Worm (Caenorhabditis elegans): ENCODE measurements around the gene C02F12.5.

The C02F12.5 gene

ce11 chrX:3673584-3674108 lies 1.7 kb upstream of the C02F12.5 start, which contains the start of gene ceh-63:
Gene ceh-63 (minus strand): TSS chrX:3674058.
- TF ChIP-seq lsy-2 (tag; optimal IDR thresholded peaks at IDR 0.05) (no peak), nhr-28 (tag; optimal IDR thresholded peaks at IDR 0.05) (no peak), unc-39 (tag; optimal IDR thresholded peaks at IDR 0.05) (no peak), mep-1 (tag; optimal IDR thresholded peaks at IDR 0.05) (no peak), cnd-1 (tag; optimal IDR thresholded peaks at IDR 0.05) (no peak), blmp-1 (tag; optimal IDR thresholded peaks at IDR 0.05) (no peak), ztf-11 (tag; optimal IDR thresholded peaks at IDR 0.05) (no peak), ceh-39 (tag; optimal IDR thresholded peaks at IDR 0.05) (no peak), mab-5 (tag; optimal IDR thresholded peaks at IDR 0.05) (no peak), nhr-237 (tag; optimal IDR thresholded peaks at IDR 0.05) (no peak), sptf-1 (tag; optimal IDR thresholded peaks at IDR 0.05) (no peak)

DNA sequence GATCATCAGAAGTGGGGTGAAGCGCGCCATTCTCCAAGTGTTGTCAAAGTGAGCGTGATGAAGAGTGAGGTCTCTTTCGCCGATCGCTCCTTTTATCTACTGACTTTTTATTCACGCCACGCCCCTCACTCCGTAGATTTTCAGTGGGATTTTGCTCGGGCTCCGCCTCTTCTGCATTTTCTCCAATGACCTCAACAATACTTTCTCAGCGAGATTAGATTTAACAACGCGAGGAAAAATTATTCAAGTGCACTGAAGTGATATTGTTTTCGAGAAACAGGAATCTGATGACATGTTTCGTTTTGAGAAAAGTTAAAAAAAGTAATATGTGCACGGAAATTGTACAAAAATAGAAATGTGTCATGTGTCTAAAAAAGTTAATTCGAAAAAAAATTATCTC lies 3.1 kb downstream of the C02F12.5 start, which contains the start of gene snet-1:
TSS of gene snet-1 (minus strand) at position 101 of the 400 bp plus-strand sequence.
- TF ChIP-seq ceh-39 (tag; optimal IDR thresholded peaks at IDR 0.05) (no peak), elt-3 (tag; optimal IDR thresholded peaks at IDR 0.05) (no peak), elt-1 (tag; optimal IDR thresholded peaks at IDR 0.05; ENCODE audit: borderline replicate concordance, insufficient read depth) (no peak), pha-4 (tag; optimal IDR thresholded peaks at IDR 0.05) (no peak), nhr-12 (tag; optimal IDR thresholded peaks at IDR 0.05) (no peak), sem-2 (GFP tag; optimal IDR thresholded peaks at IDR 0.05) (no peak), hlh-1 (tag; optimal IDR thresholded peaks at IDR 0.05) (no peak), cnd-1 (tag; optimal IDR thresholded peaks at IDR 0.05) (no peak), lin-32 (GFP tag; optimal IDR thresholded peaks at IDR 0.05) (no peak), drap-1 (GFP tag; optimal IDR thresholded peaks at IDR 0.05) (no peak), blmp-1 (tag; optimal IDR thresholded peaks at IDR 0.05) (no peak), nhr-76 (tag; optimal IDR thresholded peaks at IDR 0.05) (no peak)

DNA sequence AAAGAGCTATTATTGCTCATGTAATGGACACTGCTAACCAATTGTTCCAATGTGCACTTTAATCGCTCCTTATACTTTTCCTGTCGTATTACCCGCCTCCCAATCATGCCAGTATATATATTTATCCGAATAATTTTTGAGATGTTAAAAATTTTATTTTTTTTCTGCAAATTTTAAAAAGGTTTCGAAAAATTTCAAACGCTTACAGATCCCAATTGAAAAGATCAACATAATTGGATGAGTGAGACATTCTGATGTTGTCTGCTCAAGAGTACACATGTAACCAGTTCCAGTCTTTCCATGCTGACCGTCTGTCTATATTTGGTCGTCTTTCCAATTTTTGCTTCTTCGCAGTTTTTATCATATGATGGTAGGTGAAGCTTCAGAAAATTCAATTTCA lies 12.7 kb downstream of the C02F12.5 start, which contains the start of gene R11G1.1:
TSS of gene R11G1.1 (plus strand) at position 301 of the 400 bp plus-strand sequence.
- TF ChIP-seq ceh-43 (GFP tag; optimal IDR thresholded peaks at IDR 0.05), result no peak
- no peak for TF ChIP-seq lin-32 (GFP tag; optimal IDR thresholded peaks at IDR 0.05)
- no peak for TF ChIP-seq ham-2 (GFP tag; optimal IDR thresholded peaks at IDR 0.05)
- TF ChIP-seq sptf-1 (tag; optimal IDR thresholded peaks at IDR 0.05), result no peak
- TF ChIP-seq mab-5 (tag; optimal IDR thresholded peaks at IDR 0.05), result no peak
- TF ChIP-seq tbx-8 (GFP tag; optimal IDR thresholded peaks at IDR 0.05), result no peak
- TF ChIP-seq blmp-1 (tag; optimal IDR thresholded peaks at IDR 0.05), result no peak
- TF ChIP-seq zip-8 (tag; optimal IDR thresholded peaks at IDR 0.05), result no peak
- no peak for TF ChIP-seq flh-1 (GFP tag; optimal IDR thresholded peaks at IDR 0.05)
- TF ChIP-seq drap-1 (GFP tag; optimal IDR thresholded peaks at IDR 0.05), result no peak
- no peak for TF ChIP-seq nhr-2 (tag; optimal IDR thresholded peaks at IDR 0.05)
- TF ChIP-seq ces-1 (GFP tag; optimal IDR thresholded peaks at IDR 0.05), result no peak
- no peak for TF ChIP-seq ceh-83 (GFP tag; optimal IDR thresholded peaks at IDR 0.05)
- no peak for TF ChIP-seq ceh-39 (tag; optimal IDR thresholded peaks at IDR 0.05)
- no peak for TF ChIP-seq nhr-237 (tag; optimal IDR thresholded peaks at IDR 0.05)
- no peak for TF ChIP-seq hlh-1 (tag; optimal IDR thresholded peaks at IDR 0.05)

DNA sequence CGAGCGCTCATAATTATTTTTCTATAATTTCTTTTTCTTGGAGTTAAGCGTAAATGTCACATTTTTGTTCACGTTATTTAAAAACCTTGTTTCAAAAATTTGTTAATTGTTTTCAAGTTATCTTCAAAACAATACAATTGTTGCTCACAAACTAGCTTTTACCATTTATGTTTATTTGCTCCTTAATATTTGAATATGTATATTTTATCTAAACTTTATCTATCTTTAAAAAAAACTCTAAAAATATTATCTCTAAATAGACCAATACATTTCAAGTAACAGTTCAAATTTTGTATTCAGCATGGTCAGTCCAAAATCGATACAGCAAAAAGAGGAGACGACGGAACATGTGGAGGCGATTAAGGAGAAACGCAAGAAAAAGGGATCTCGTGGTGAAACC lies 15.9 kb downstream of the C02F12.5 start, which contains the start of gene R11G1.7:
TSS of gene R11G1.7 (plus strand) at position 301 of the 400 bp plus-strand sequence.
- TF ChIP-seq mls-2 (tag; optimal IDR thresholded peaks at IDR 0.05) (no peak), elt-3 (tag; optimal IDR thresholded peaks at IDR 0.05) (no peak), sptf-1 (tag; optimal IDR thresholded peaks at IDR 0.05) (no peak), flh-1 (GFP tag; optimal IDR thresholded peaks at IDR 0.05) (no peak), ceh-39 (tag; optimal IDR thresholded peaks at IDR 0.05) (no peak), ztf-11 (tag; optimal IDR thresholded peaks at IDR 0.05) (no peak), bed-3 (GFP tag; optimal IDR thresholded peaks at IDR 0.05) (no peak), M03D4.4 (tag; optimal IDR thresholded peaks at IDR 0.05) (no peak), ceh-83 (GFP tag; optimal IDR thresholded peaks at IDR 0.05) (no peak), blmp-1 (tag; optimal IDR thresholded peaks at IDR 0.05) (no peak), sem-2 (GFP tag; optimal IDR thresholded peaks at IDR 0.05) (no peak)

DNA sequence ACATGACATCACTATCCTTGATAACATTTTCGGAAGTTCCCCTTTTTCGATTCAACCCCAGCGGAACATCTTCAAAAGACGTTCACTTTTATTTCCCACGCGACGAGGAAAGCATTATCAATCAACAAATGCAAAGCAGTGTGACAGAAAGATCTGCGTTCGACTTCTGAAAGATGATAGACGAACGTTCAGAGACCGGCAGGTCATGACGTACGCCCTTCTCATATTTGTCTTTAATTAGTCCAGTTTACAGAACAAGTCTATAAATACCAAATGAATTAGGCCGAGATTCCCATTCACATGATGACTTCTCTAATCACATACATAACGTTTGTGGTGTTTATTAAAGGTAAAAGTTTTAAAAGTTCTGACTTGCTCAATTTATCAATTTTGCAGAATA lies 17.3 kb downstream of the C02F12.5 start, which contains the start of gene R11G1.11:
TSS of gene R11G1.11 (plus strand) at position 301 of the 400 bp plus-strand sequence.
- TF ChIP-seq elt-3 (tag; optimal IDR thresholded peaks at IDR 0.05) (peak; percentile 0), tbx-8 (GFP tag; optimal IDR thresholded peaks at IDR 0.05) (no peak)
